Fruit fly (Drosophila melanogaster) whole organism, embryonic: ENCODE results near the gene PolE2.

Experiments used
- Ada2b ChIP-seq: fragments of 200-800 bp; sonication (Bioruptor generic); IDR thresholded peaks from 2 replicates; pipeline ENCODE4 v1.3.6; 2022; ENCODE audit warnings: missing biosample characterization, missing genetic modification characterization
- B-H2 ChIP-seq: fragments of 200-800 bp; sonication (Bioruptor generic); optimal IDR thresholded peaks from 2 replicates; lab custom pipeline; 2018; ENCODE audit warnings: missing biosample characterization, mild to moderate bottlenecking, missing genetic modification characterization
- CG11695 ChIP-seq: fragments of 200-800 bp; sonication (Bioruptor generic); IDR thresholded peaks from 3 replicates; pipeline ENCODE4 v1.3.6; 2022; ENCODE audit warnings: missing biosample characterization, missing genetic modification characterization
- CG15601 ChIP-seq: fragments of 200-800 bp; sonication (Bioruptor generic); optimal IDR thresholded peaks from 3 replicates; lab custom pipeline; 2019; ENCODE audit warnings: missing biosample characterization, mild to moderate bottlenecking, missing genetic modification characterization, moderate library complexity
- CG18011 ChIP-seq: fragments of 200-800 bp; sonication (Bioruptor generic); optimal IDR thresholded peaks from 2 replicates; lab custom pipeline; 2017; ENCODE audit warnings: missing biosample characterization, missing genetic modification characterization, mild to moderate bottlenecking, moderate library complexity, missing genotype
- CG2116 ChIP-seq: fragments of 200-800 bp; sonication (Bioruptor generic); optimal IDR thresholded peaks from 3 replicates; lab custom pipeline; 2018; ENCODE audit warnings: missing biosample characterization, mild to moderate bottlenecking, missing genetic modification characterization
- CG30431 ChIP-seq: fragments of 200-800 bp; sonication (Bioruptor generic); optimal IDR thresholded peaks from 2 replicates; lab custom pipeline; 2017; ENCODE audit warnings: missing biosample characterization, missing genetic modification characterization
- CG3281 ChIP-seq: fragments of 200-800 bp; sonication (Bioruptor generic); optimal IDR thresholded peaks from 3 replicates; lab custom pipeline; 2017; ENCODE audit warnings: missing biosample characterization, mild to moderate bottlenecking, missing genetic modification characterization
- CG9797 ChIP-seq: fragments of 200-800 bp; sonication (Bioruptor generic); optimal IDR thresholded peaks from 3 replicates; lab custom pipeline; 2018; ENCODE audit warnings: missing biosample characterization, mild to moderate bottlenecking, missing genetic modification characterization
- CG9817 ChIP-seq: fragments of 200-800 bp; sonication (Bioruptor generic); optimal IDR thresholded peaks from 2 replicates; lab custom pipeline; 2018; ENCODE audit warnings: missing biosample characterization, mild to moderate bottlenecking, missing genetic modification characterization, moderate library complexity
- CTCF ChIP-seq: fragments of 200-800 bp; sonication (Bioruptor generic); optimal IDR thresholded peaks from 2 replicates; lab custom pipeline; 2017; ENCODE audit warnings: missing biosample characterization, mild to moderate bottlenecking, missing genetic modification characterization, moderate library complexity
- Chrac-16 ChIP-seq: fragments of 200-800 bp; sonication (Bioruptor generic); optimal IDR thresholded peaks from 3 replicates; lab custom pipeline; 2016; ENCODE audit warnings: missing biosample characterization, missing genetic modification characterization
- D19A ChIP-seq: fragments of 200-800 bp; optimal IDR thresholded peaks from 3 replicates; lab custom pipeline; 2019; ENCODE audit warnings: missing biosample characterization, mild to moderate bottlenecking, missing genetic modification characterization, moderate library complexity
- Dip3 ChIP-seq: fragments of 200-800 bp; sonication (Bioruptor generic); optimal IDR thresholded peaks from 3 replicates; lab custom pipeline; 2016; ENCODE audit warnings: missing biosample characterization, missing genetic modification characterization
- Dll ChIP-seq: fragments of 200-800 bp; sonication (Bioruptor generic); IDR thresholded peaks from 4 replicates; pipeline ENCODE4 v1.3.6; 2022; ENCODE audit warnings: missing biosample characterization, missing genetic modification characterization; ENCODE audit not compliant: partially characterized antibody
- Dref ChIP-seq: fragments of 200-800 bp; sonication (Bioruptor generic); IDR thresholded peaks from 2 replicates; pipeline ENCODE4 v1.3.6; 2022; ENCODE audit warnings: missing biosample characterization, missing genetic modification characterization
- Hey ChIP-seq: fragments of 200-800 bp; sonication (Bioruptor generic); optimal IDR thresholded peaks from 3 replicates; lab custom pipeline; 2018; ENCODE audit warnings: missing biosample characterization, mild to moderate bottlenecking, missing genetic modification characterization
- Kr ChIP-seq: fragments of 200-800 bp; sonication (Bioruptor generic); optimal IDR thresholded peaks from 2 replicates; lab custom pipeline; 2017; ENCODE audit warnings: missing biosample characterization, mild to moderate bottlenecking, missing genetic modification characterization
- YL-1 ChIP-seq: fragments of 200-800 bp; sonication (Bioruptor generic); optimal IDR thresholded peaks from 3 replicates; lab custom pipeline; 2017; ENCODE audit warnings: missing biosample characterization, mild to moderate bottlenecking, missing genetic modification characterization
- bbx ChIP-seq: fragments of 200-800 bp; sonication (Bioruptor generic); IDR thresholded peaks from 2 replicates; pipeline ENCODE4 v1.3.6; 2022; ENCODE audit warnings: missing biosample characterization, missing genetic modification characterization; ENCODE audit not compliant: partially characterized antibody
- chif ChIP-seq, 2 experiments: fragments of 200-800 bp; sonication (Bioruptor generic); optimal IDR thresholded peaks; 3 replicates each; lab custom pipeline; 2016; ENCODE audit warnings: missing biosample characterization in 2 of 2, missing genetic modification characterization in 2 of 2
- chn ChIP-seq: fragments of 200-800 bp; sonication (Bioruptor generic); optimal IDR thresholded peaks from 2 replicates; lab custom pipeline; 2016; ENCODE audit warnings: missing biosample characterization, missing genetic modification characterization
- cwo ChIP-seq: fragments of 200-800 bp; sonication (Bioruptor generic); optimal IDR thresholded peaks from 3 replicates; lab custom pipeline; 2017; ENCODE audit warnings: missing biosample characterization, missing genetic modification characterization, mild to moderate bottlenecking, moderate library complexity, missing genetic modification reagents
- dmrt11E ChIP-seq: fragments of 200-800 bp; sonication (Bioruptor generic); optimal IDR thresholded peaks from 3 replicates; lab custom pipeline; 2018; ENCODE audit warnings: missing biosample characterization, mild to moderate bottlenecking, missing genetic modification characterization, moderate library complexity
- dysf ChIP-seq: fragments of 200-800 bp; sonication (Bioruptor generic); IDR thresholded peaks from 3 replicates; pipeline ENCODE4 v1.3.6; 2022; ENCODE audit warnings: missing biosample characterization, missing genetic modification characterization
- ewg ChIP-seq: fragments of 200-800 bp; sonication (Bioruptor generic); optimal IDR thresholded peaks from 3 replicates; lab custom pipeline; 2017; ENCODE audit warnings: mild to moderate bottlenecking, missing biosample characterization, missing genetic modification reagents, missing genetic modification characterization
- fru ChIP-seq: fragments of >200 bp; optimal IDR thresholded peaks from 2 replicates; lab custom pipeline; 2017
- hb ChIP-seq: fragments of 200-800 bp; sonication (Bioruptor generic); IDR thresholded peaks from 3 replicates; pipeline ENCODE4 v1.3.6; 2022; ENCODE audit warnings: missing biosample characterization, missing genetic modification characterization; ENCODE audit not compliant: partially characterized antibody
- jing ChIP-seq: fragments of 200-800 bp; sonication (Bioruptor generic); optimal IDR thresholded peaks from 2 replicates; lab custom pipeline; 2018; ENCODE audit warnings: missing biosample characterization, mild to moderate bottlenecking, missing genetic modification characterization
- kay ChIP-seq: fragments of 200-800 bp; sonication (Bioruptor generic); optimal IDR thresholded peaks from 2 replicates; lab custom pipeline; 2016; ENCODE audit warnings: missing biosample characterization, missing genetic modification characterization
- nom ChIP-seq: fragments of 200-800 bp; sonication (Bioruptor generic); optimal IDR thresholded peaks from 2 replicates; lab custom pipeline; 2017; ENCODE audit warnings: missing biosample characterization, missing genetic modification characterization, mild to moderate bottlenecking, moderate library complexity, missing genetic modification reagents
- oc ChIP-seq: fragments of 200-800 bp; sonication (Bioruptor generic); optimal IDR thresholded peaks from 2 replicates; lab custom pipeline; 2018; ENCODE audit warnings: missing biosample characterization, mild to moderate bottlenecking, missing genetic modification characterization, moderate library complexity
- org-1 ChIP-seq: fragments of 200-800 bp; sonication (Bioruptor generic); optimal IDR thresholded peaks from 2 replicates; lab custom pipeline; 2017; ENCODE audit warnings: missing biosample characterization, missing genetic modification characterization
- peb ChIP-seq: fragments of 200-800 bp; sonication (Bioruptor generic); IDR thresholded peaks from 2 replicates; pipeline ENCODE4 v1.3.6; 2022; ENCODE audit warnings: missing biosample characterization, missing genetic modification characterization
- pfk ChIP-seq: fragments of 200-800 bp; sonication (Bioruptor generic); optimal IDR thresholded peaks from 2 replicates; lab custom pipeline; 2018; ENCODE audit warnings: missing biosample characterization, mild to moderate bottlenecking, missing genetic modification characterization, moderate library complexity
- schlank ChIP-seq: fragments of 200-800 bp; sonication (Bioruptor generic); optimal IDR thresholded peaks from 2 replicates; lab custom pipeline; 2018; ENCODE audit warnings: missing biosample characterization, mild to moderate bottlenecking, missing genetic modification characterization
- scrt ChIP-seq: fragments of 200-800 bp; sonication (Bioruptor generic); optimal IDR thresholded peaks from 2 replicates; lab custom pipeline; 2018; ENCODE audit warnings: missing biosample characterization, mild to moderate bottlenecking, missing genetic modification characterization, moderate library complexity
- sd ChIP-seq: fragments of 200-800 bp; sonication (Bioruptor generic); optimal IDR thresholded peaks from 3 replicates; lab custom pipeline; 2018; ENCODE audit warnings: missing biosample characterization, mild to moderate bottlenecking, missing genetic modification characterization, moderate library complexity
- wdn ChIP-seq: fragments of 200-800 bp; sonication (Bioruptor generic); IDR thresholded peaks from 2 replicates; pipeline ENCODE4 v1.3.6; 2022; ENCODE audit warnings: missing biosample characterization, missing genetic modification characterization
- zfh2 ChIP-seq: fragments of 200-800 bp; sonication (Bioruptor generic); optimal IDR thresholded peaks from 2 replicates; lab custom pipeline; 2016; ENCODE audit warnings: missing biosample characterization, missing genetic modification characterization

Gene PolE2

DNA sequence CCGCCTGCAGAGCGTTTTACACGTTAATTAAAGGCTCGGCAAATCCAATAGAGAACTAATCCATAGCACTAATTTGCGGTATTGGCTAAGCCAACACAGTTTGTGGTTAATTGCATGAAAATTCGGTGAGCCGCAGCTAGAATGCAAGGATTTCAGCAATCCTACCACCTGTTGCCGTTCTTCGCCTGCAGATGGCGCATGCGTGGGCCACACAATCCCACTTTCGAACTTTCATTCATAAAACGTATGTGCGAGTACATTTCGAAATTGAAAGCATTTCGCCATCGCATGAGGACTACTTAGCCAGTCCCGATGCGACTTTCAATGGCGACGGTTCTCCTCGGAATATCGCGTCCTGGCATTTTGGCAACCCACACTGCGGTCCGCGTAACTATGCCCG is 9.8 kb upstream of the PolE2 start, which contains the start of gene CG13288:
TSS of gene CG13288 (plus strand) at position 305 of the 400 bp plus-strand sequence.
- TF ChIP-seq CG15601 (tag; lab: Kevin White, UChicago) (peak; percentile 46), kay (GFP tag; lab: Kevin White, UChicago) (no peak), B-H2 (GFP tag; lab: Kevin White, UChicago) (no peak), bbx (GFP tag; lab: Robert Waterston, UW) (no peak), fru (lab: Kevin White, UChicago) (no peak), scrt (GFP tag; lab: Kevin White, UChicago) (peak; percentile 91), Kr (GFP tag; lab: Kevin White, UChicago) (no peak), peb (GFP tag; lab: Robert Waterston, UW) (no peak), chn (no peak), nom (no peak), CG9797 (GFP tag; lab: Kevin White, UChicago) (no peak), zfh2 (GFP tag; lab: Kevin White, UChicago) (no peak), D19A (tag; lab: Kevin White, UChicago) (no peak), YL-1 (GFP tag; lab: Kevin White, UChicago) (no peak), Ada2b (GFP tag; lab: Robert Waterston, UW) (no peak), oc (tag; lab: Kevin White, UChicago) (no peak), ewg (GFP tag; lab: Kevin White, UChicago) (peak; percentile 61), CG18011 (GFP tag; lab: Kevin White, UChicago) (no peak), CG3281 (GFP tag; lab: Kevin White, UChicago) (no peak), CTCF (GFP tag; lab: Kevin White, UChicago) (peak; percentile 72), Dref (no peak), CG2116 (GFP tag; lab: Kevin White, UChicago) (no peak), Dip3 (GFP tag; lab: Kevin White, UChicago) (no peak)

DNA sequence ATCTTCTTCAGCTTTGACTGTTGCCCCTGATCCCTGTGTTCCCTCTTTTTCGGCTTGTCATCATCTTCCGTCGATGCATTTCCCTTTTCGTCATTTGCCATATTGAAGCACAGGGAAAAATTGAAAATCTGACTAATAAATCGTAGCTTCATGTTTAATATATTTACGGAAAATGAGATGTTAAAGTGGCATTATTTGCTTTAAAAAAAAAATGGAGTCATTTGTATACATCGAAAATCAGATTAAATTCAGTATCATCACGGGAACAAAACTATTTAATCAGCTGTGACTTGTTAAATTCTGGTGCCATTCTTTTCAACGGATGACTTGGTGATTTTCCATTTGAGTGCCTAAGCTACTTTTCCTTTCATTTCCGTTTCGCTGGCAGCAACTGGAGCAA is 9.4 kb upstream of the PolE2 start, which contains the start of gene CG10486:
TSS of gene CG10486 (minus strand) at position 101 of the 400 bp plus-strand sequence.
- no peak for TF ChIP-seq CG9817 (tag; lab: Kevin White, UChicago)
- no peak for TF ChIP-seq cwo
- no peak for TF ChIP-seq Hey
- no peak for TF ChIP-seq wdn (GFP tag; lab: Robert Waterston, UW)
- TF ChIP-seq schlank: no peak
- TF ChIP-seq CG11695 (GFP tag; lab: Robert Waterston, UW): no peak
- no peak for TF ChIP-seq dmrt11E (tag; lab: Kevin White, UChicago)
- TF ChIP-seq pfk (GFP tag; lab: Kevin White, UChicago): no peak
- no peak for TF ChIP-seq jing (GFP tag; lab: Kevin White, UChicago)
- TF ChIP-seq dysf (GFP tag; lab: Robert Waterston, UW): no peak
- no peak for TF ChIP-seq Chrac-16 (GFP tag; lab: Kevin White, UChicago)
- TF ChIP-seq org-1 (GFP tag; lab: Kevin White, UChicago): no peak
- no peak for TF ChIP-seq hb (GFP tag; lab: Robert Waterston, UW)
- TF ChIP-seq sd (tag; lab: Kevin White, UChicago): no peak
- TF ChIP-seq chif (GFP tag; optimal IDR thresholded peaks at IDR 0.05; lab: Kevin White, UChicago): no peak
- no peak for TF ChIP-seq CG30431 (GFP tag; lab: Kevin White, UChicago)
- TF ChIP-seq Dll (GFP tag; lab: Robert Waterston, UW): no peak
